Worm (Caenorhabditis elegans) whole organism, late embryonic: ENCODE results near the gene piki-1.

ENCODE experiments used
- ahr-1 ChIP-seq: sonication (generic microtip); optimal IDR thresholded peaks from 2 replicates; lab custom pipeline; 2016; ENCODE audit warnings: missing genetic modification characterization, missing compliant biosample characterization
- ceh-18 ChIP-seq: sonication (generic microtip); optimal IDR thresholded peaks from 2 replicates; lab custom pipeline; 2016; ENCODE audit warnings: missing genetic modification characterization, missing compliant biosample characterization
- ceh-19 ChIP-seq: fragments of 200-800 bp; sonication (Bioruptor generic); optimal IDR thresholded peaks from 2 replicates; lab custom pipeline; 2018; ENCODE audit warnings: mild to moderate bottlenecking, missing genetic modification characterization, missing compliant biosample characterization
- ceh-2 ChIP-seq: sonication (generic microtip); optimal IDR thresholded peaks from 2 replicates; lab custom pipeline; 2016; ENCODE audit warnings: missing genotype, missing genetic modification characterization, missing compliant biosample characterization
- ceh-30 ChIP-seq: fragments of 150-350 bp; optimal IDR thresholded peaks from 2 replicates; lab custom pipeline; 2014; ENCODE audit warnings: missing biosample characterization, missing genetic modification characterization
- ceh-45 ChIP-seq: fragments of 200-800 bp; sonication (Bioruptor generic); IDR thresholded peaks from 2 replicates; pipeline ENCODE4 v1.3.6; 2022; ENCODE audit warnings: missing genetic modification reagents, missing genetic modification characterization, missing compliant biosample characterization
- ceh-48 ChIP-seq: sonication (generic microtip); optimal IDR thresholded peaks from 2 replicates; lab custom pipeline; 2016; ENCODE audit warnings: missing genetic modification characterization, inconsistent platforms, missing compliant biosample characterization
- ceh-6 ChIP-seq: fragments of 200-800 bp; sonication (Bioruptor generic); optimal IDR thresholded peaks from 2 replicates; lab custom pipeline; 2018; ENCODE audit warnings: mild to moderate bottlenecking, missing genetic modification characterization, missing compliant biosample characterization
- ceh-9 ChIP-seq: sonication (generic microtip); optimal IDR thresholded peaks from 2 replicates; lab custom pipeline; 2016; ENCODE audit warnings: mild to moderate bottlenecking, missing genetic modification characterization, inconsistent platforms, missing compliant biosample characterization
- dmd-4 ChIP-seq: sonication (generic microtip); optimal IDR thresholded peaks from 2 replicates; lab custom pipeline; 2016; ENCODE audit warnings: borderline replicate concordance, missing genetic modification characterization, missing compliant biosample characterization
- dve-1 ChIP-seq: sonication (generic microtip); optimal IDR thresholded peaks from 2 replicates; lab custom pipeline; 2017; ENCODE audit warnings: antibody characterized with exemption, mild to moderate bottlenecking, missing genetic modification characterization, missing compliant biosample characterization
- elt-2 ChIP-seq: sonication (generic microtip); optimal IDR thresholded peaks from 2 replicates; lab custom pipeline; 2016; ENCODE audit warnings: missing genetic modification reagents, missing genetic modification characterization, missing compliant biosample characterization
- ets-4 ChIP-seq: sonication (generic microtip); optimal IDR thresholded peaks from 2 replicates; lab custom pipeline; 2016; ENCODE audit warnings: missing genetic modification characterization, missing compliant biosample characterization
- fkh-10 ChIP-seq: fragments of 150-350 bp; optimal IDR thresholded peaks from 2 replicates; lab custom pipeline; 2014; ENCODE audit warnings: missing biosample characterization, missing genetic modification reagents, missing genetic modification characterization
- fkh-6 ChIP-seq: sonication (generic microtip); optimal IDR thresholded peaks from 2 replicates; lab custom pipeline; 2016; ENCODE audit warnings: missing genetic modification characterization, missing compliant biosample characterization
- gmeb-2 ChIP-seq: sonication (generic microtip); optimal IDR thresholded peaks from 2 replicates; lab custom pipeline; 2016; ENCODE audit warnings: missing genetic modification characterization, inconsistent platforms, missing compliant biosample characterization
- hlh-15 ChIP-seq: sonication (generic microtip); optimal IDR thresholded peaks from 2 replicates; lab custom pipeline; 2016; ENCODE audit warnings: missing genetic modification characterization, missing compliant biosample characterization
- hlh-30 ChIP-seq: sonication (generic microtip); optimal IDR thresholded peaks from 2 replicates; lab custom pipeline; 2017; ENCODE audit warnings: antibody characterized with exemption, missing genetic modification characterization, missing compliant biosample characterization; ENCODE audit not compliant: insufficient read depth
- hlh-6 ChIP-seq: sonication (generic microtip); optimal IDR thresholded peaks from 2 replicates; lab custom pipeline; 2016; ENCODE audit warnings: missing genotype, missing genetic modification characterization, missing compliant biosample characterization
- lin-11 ChIP-seq: fragments of 200-800 bp; sonication (Bioruptor generic); optimal IDR thresholded peaks from 2 replicates; lab custom pipeline; 2018; ENCODE audit warnings: mild to moderate bottlenecking, missing genetic modification characterization, missing compliant biosample characterization
- madf-2 ChIP-seq: sonication (generic microtip); optimal IDR thresholded peaks from 2 replicates; lab custom pipeline; 2017; ENCODE audit warnings: missing genetic modification characterization, missing compliant biosample characterization
- nhr-232 ChIP-seq: sonication (generic microtip); optimal IDR thresholded peaks from 2 replicates; lab custom pipeline; 2016; ENCODE audit warnings: missing genetic modification characterization, missing compliant biosample characterization
- odd-2 ChIP-seq: sonication (generic microtip); optimal IDR thresholded peaks from 2 replicates; lab custom pipeline; 2017; ENCODE audit warnings: antibody characterized with exemption, mild to moderate bottlenecking, missing genetic modification characterization, missing compliant biosample characterization
- pha-2 ChIP-seq: sonication (generic microtip); optimal IDR thresholded peaks from 2 replicates; lab custom pipeline; 2017; ENCODE audit warnings: mild to moderate bottlenecking, missing genetic modification characterization, missing compliant biosample characterization
- pqm-1 ChIP-seq: sonication (generic microtip); optimal IDR thresholded peaks from 2 replicates; lab custom pipeline; 2016; ENCODE audit warnings: missing genetic modification characterization, missing compliant biosample characterization
- pros-1 ChIP-seq: fragments of 150-350 bp; optimal IDR thresholded peaks from 2 replicates; lab custom pipeline; 2014; ENCODE audit warnings: missing biosample characterization, missing genetic modification reagents, missing genetic modification characterization
- ref-2 ChIP-seq: sonication (generic microtip); optimal IDR thresholded peaks from 2 replicates; lab custom pipeline; 2016; ENCODE audit warnings: missing genetic modification characterization, missing compliant biosample characterization
- sox-2 ChIP-seq: fragments of 200-800 bp; sonication (Bioruptor generic); IDR thresholded peaks from 2 replicates; pipeline ENCODE4 v1.3.6; 2022; ENCODE audit warnings: missing genetic modification reagents, missing genetic modification characterization, missing compliant biosample characterization
- syd-9 ChIP-seq: sonication (generic microtip); optimal IDR thresholded peaks from 2 replicates; lab custom pipeline; 2016; ENCODE audit warnings: mild to moderate bottlenecking, missing genetic modification characterization, moderate library complexity, missing compliant biosample characterization
- unc-3 ChIP-seq, 2 experiments: fragments of 200-800 bp in 1 of 2; sonication (Bioruptor generic) in 1 of 2; sonication (generic microtip) in 1 of 2; conservative IDR thresholded peaks in 1 of 2; optimal IDR thresholded peaks in 1 of 2; 2 replicates each; pipeline versions ENCODE4 v1.3.6 to Lab custom; 2016 to 2022; ENCODE audit warnings: missing compliant biosample characterization in 2 of 2, missing genetic modification characterization in 2 of 2, missing genetic modification reagents in 1 of 2
- unc-42 ChIP-seq: sonication (generic microtip); optimal IDR thresholded peaks from 2 replicates; lab custom pipeline; 2016; ENCODE audit warnings: missing genotype, missing genetic modification characterization, missing compliant biosample characterization
- unc-86 ChIP-seq: sonication (generic microtip); optimal IDR thresholded peaks from 2 replicates; lab custom pipeline; 2016; ENCODE audit warnings: missing genetic modification characterization, missing compliant biosample characterization

Gene piki-1

ce11 chrX:15213182-15213829 lies 32.9 kb downstream of the piki-1 start, which contains the start of the genes H03A11.13 and famk-1:
TSS of gene H03A11.13 (minus strand) at chrX:15213232.
TSS of gene famk-1 (minus strand) at chrX:15213259.
- TF ChIP-seq ahr-1 (tag; lab: Kevin White, UChicago): no peak
- TF ChIP-seq syd-9 (tag; lab: Kevin White, UChicago): no peak
- no peak for TF ChIP-seq lin-11 (tag; lab: Kevin White, UChicago)

ce11 chrX:15200720-15201119 lies 45.5 kb downstream of the piki-1 start:
- peak; percentile 14 for TF ChIP-seq gmeb-2 (tag; lab: Kevin White, UChicago)
- no peak for TF ChIP-seq ceh-9 (tag; lab: Kevin White, UChicago)
- no peak for TF ChIP-seq pros-1 (tag; lab: Kevin White, UChicago)
- peak; percentile 20 for TF ChIP-seq ceh-6 (GFP tag; lab: Kevin White, UChicago)
- TF ChIP-seq ceh-48 (tag; lab: Kevin White, UChicago): no peak
- TF ChIP-seq unc-86 (tag; lab: Kevin White, UChicago): no peak
- TF ChIP-seq elt-2 (tag; lab: Kevin White, UChicago): peak; percentile 17
- no peak for TF ChIP-seq unc-3 (GFP tag; conservative IDR thresholded peaks at IDR 0.05; lab: Robert Waterston, UW)
- TF ChIP-seq unc-3 (tag; optimal IDR thresholded peaks at IDR 0.05; lab: Kevin White, UChicago): no peak

ce11 chrX:15200146-15200545 lies 46.1 kb downstream of the piki-1 start:
- TF ChIP-seq pqm-1 (tag; lab: Kevin White, UChicago) (no peak), unc-42 (tag; lab: Kevin White, UChicago) (peak; percentile 63)

ce11 chrX:15199052-15199451 lies 47.1 kb downstream of the piki-1 start, which contains the start of gene snt-7:
TSS of gene snt-7 (minus strand) at chrX:15199152.
- TF ChIP-seq ref-2 (tag; lab: Kevin White, UChicago) (no peak), ets-4 (tag; lab: Kevin White, UChicago) (no peak), ceh-30 (no peak), ceh-45 (GFP tag; lab: Robert Waterston, UW) (no peak), sox-2 (no peak), pqm-1 (tag; lab: Kevin White, UChicago) (no peak), ceh-18 (tag; lab: Kevin White, UChicago) (no peak), hlh-15 (tag; lab: Kevin White, UChicago) (no peak)

ce11 chrX:15194283-15194682 lies 51.9 kb downstream of the piki-1 start, which contains the start of gene phat-6:
TSS of gene phat-6 (minus strand) at chrX:15194383.
- TF ChIP-seq pha-2 (tag; lab: Kevin White, UChicago) (no peak), hlh-6 (tag; lab: Kevin White, UChicago) (no peak), pqm-1 (tag; lab: Kevin White, UChicago) (no peak), syd-9 (tag; lab: Kevin White, UChicago) (no peak), lin-11 (tag; lab: Kevin White, UChicago) (no peak), gmeb-2 (tag; lab: Kevin White, UChicago) (no peak), fkh-10 (no peak), ceh-48 (tag; lab: Kevin White, UChicago) (no peak), dmd-4 (tag; lab: Kevin White, UChicago) (no peak), ceh-2 (no peak), ceh-19 (GFP tag; lab: Kevin White, UChicago) (no peak), fkh-6 (tag; lab: Kevin White, UChicago) (no peak), odd-2 (no peak)
- TF ChIP-seq, all 69 proteins: peak for 0

- TF ChIP-seq nhr-232 (tag; lab: Kevin White, UChicago) (no peak), ahr-1 (tag; lab: Kevin White, UChicago) (no peak), hlh-30 (tag; lab: Kevin White, UChicago) (no peak), madf-2 (no peak), dve-1 (tag; lab: Kevin White, UChicago) (no peak)
These were observed 54.8 kb downstream of the piki-1 start for ce11 chrX:15191370-15191769.
